Fruit fly (Drosophila melanogaster) whole organism: ENCODE data around the gene Cdc14.

Experiments used
- CG8478 ChIP-seq: fragments of >200 bp; optimal IDR thresholded peaks from 2 replicates; lab custom pipeline; 2018; ENCODE audit warnings: inconsistent platforms
- pan ChIP-seq: fragments of >200 bp; optimal IDR thresholded peaks from 2 replicates; lab custom pipeline; 2017
- usp ChIP-seq: fragments of >200 bp; optimal IDR thresholded peaks from 2 replicates; lab custom pipeline; 2017; ENCODE audit warnings: missing biosample characterization, missing genetic modification characterization, mixed read lengths

DNA sequence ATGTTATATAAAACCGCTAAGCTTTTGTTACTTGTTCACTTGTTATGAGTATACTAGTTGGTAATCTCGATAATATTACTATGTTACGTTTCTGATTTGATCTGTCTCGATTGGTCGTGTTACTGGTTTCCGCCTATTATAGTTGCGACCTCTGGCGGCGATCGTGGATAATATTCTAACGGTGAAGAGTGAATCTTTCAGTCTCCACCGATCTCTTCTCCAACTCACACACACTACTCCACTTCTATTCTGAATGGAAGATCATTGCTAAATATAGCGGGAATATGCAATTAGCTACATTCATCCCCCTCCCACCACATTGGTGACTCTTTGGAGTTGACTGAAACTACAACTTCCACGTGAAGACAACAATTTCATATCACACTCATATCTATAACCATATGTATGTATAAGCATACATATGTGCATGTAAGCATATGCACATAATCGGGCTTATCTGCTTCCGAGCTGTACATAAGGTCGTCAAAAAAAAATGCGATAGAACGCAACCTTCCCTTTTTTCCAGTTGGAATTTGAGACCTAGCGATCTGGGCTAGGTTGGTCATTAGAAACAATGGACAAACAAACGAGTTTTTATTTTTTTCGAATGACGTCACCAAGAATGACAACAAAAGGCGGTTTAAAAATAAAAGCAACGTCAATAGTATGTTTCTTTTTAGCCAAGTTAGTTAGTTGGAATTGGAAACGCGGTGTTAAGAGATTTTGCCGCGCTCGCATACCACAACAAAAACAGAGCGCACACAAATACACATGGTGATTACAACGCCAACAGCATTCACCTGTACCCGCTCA is 1.4 kb downstream of the Cdc14 start:
- TF ChIP-seq usp (GFP tag; lab: Kevin White, UChicago): no peak
- TF ChIP-seq CG8478: no peak
- no peak for TF ChIP-seq pan (lab: Kevin White, UChicago)
